Worm (Caenorhabditis elegans): Measurements from ENCODE around the gene odd-2.

Gene odd-2

ce11 chrX:6160427-6160826 is at the start of gene odd-2:
TSS of gene odd-2 (minus strand) at chrX:6160527.
- TF ChIP-seq ztf-29 (GFP tag; IDR thresholded peaks at IDR 0.05), result no peak
- TF ChIP-seq cog-1 (tag; optimal IDR thresholded peaks at IDR 0.05), result no peak
- TF ChIP-seq T22C8.4 (GFP tag; IDR thresholded peaks at IDR 0.05), result no peak
- no peak for TF ChIP-seq klf-2 (GFP tag; conservative IDR thresholded peaks at IDR 0.05)
- no peak for TF ChIP-seq tab-1 (GFP tag; IDR thresholded peaks at IDR 0.05)
- TF ChIP-seq ref-1 (GFP tag; conservative IDR thresholded peaks at IDR 0.05), result no peak
- TF ChIP-seq flt-1 (GFP tag; IDR thresholded peaks at IDR 0.05), result no peak
- no peak for TF ChIP-seq ztf-23 (GFP tag; IDR thresholded peaks at IDR 0.05)
- no peak for TF ChIP-seq med-1 (GFP tag; optimal IDR thresholded peaks at IDR 0.05; ENCODE audit: insufficient read depth)

ce11 chrX:6208463-6208862 is 48.1 kb upstream of the odd-2 start, which contains the start of gene C14F11.7:
TSS of gene C14F11.7 (minus strand) at chrX:6208563.
- no peak for TF ChIP-seq cog-1 (tag; optimal IDR thresholded peaks at IDR 0.05)
- no peak for TF ChIP-seq tab-1 (GFP tag; IDR thresholded peaks at IDR 0.05)
- no peak for TF ChIP-seq T22C8.4 (GFP tag; IDR thresholded peaks at IDR 0.05)
- no peak for TF ChIP-seq ref-1 (GFP tag; conservative IDR thresholded peaks at IDR 0.05)
- TF ChIP-seq med-1 (GFP tag; optimal IDR thresholded peaks at IDR 0.05; ENCODE audit: insufficient read depth), result no peak
- no peak for TF ChIP-seq ztf-23 (GFP tag; IDR thresholded peaks at IDR 0.05)
- no peak for TF ChIP-seq flt-1 (GFP tag; IDR thresholded peaks at IDR 0.05)
- TF ChIP-seq klf-2 (GFP tag; conservative IDR thresholded peaks at IDR 0.05), result no peak
- no peak for TF ChIP-seq ztf-29 (GFP tag; IDR thresholded peaks at IDR 0.05)

- TF ChIP-seq flt-1 (GFP tag; IDR thresholded peaks at IDR 0.05) (peak; percentile 98), ref-1 (GFP tag; conservative IDR thresholded peaks at IDR 0.05) (peak; percentile 92), cog-1 (tag; optimal IDR thresholded peaks at IDR 0.05) (peak; percentile 94), tab-1 (GFP tag; IDR thresholded peaks at IDR 0.05) (peak; percentile 99), ztf-29 (GFP tag; IDR thresholded peaks at IDR 0.05) (peak; percentile 93), ztf-23 (GFP tag; IDR thresholded peaks at IDR 0.05) (peak; percentile 97), klf-2 (GFP tag; conservative IDR thresholded peaks at IDR 0.05) (peak; percentile 98), T22C8.4 (GFP tag; IDR thresholded peaks at IDR 0.05) (peak; percentile 95), med-1 (GFP tag; optimal IDR thresholded peaks at IDR 0.05; ENCODE audit: insufficient read depth) (peak; percentile 74)
These were observed 47.4 kb upstream of the odd-2 start, which contains the start of gene T13C5.6 for ce11 chrX:6207687-6208088. TSS of gene T13C5.6 (minus strand) at chrX:6207687.

ce11 chrX:6206305-6206704 is 46.0 kb upstream of the odd-2 start, which contains the start of gene mtp-18:
TSS of gene mtp-18 (minus strand) at chrX:6206405.
- no peak for TF ChIP-seq flt-1 (GFP tag; IDR thresholded peaks at IDR 0.05)
- TF ChIP-seq ztf-23 (GFP tag; IDR thresholded peaks at IDR 0.05), result no peak
- no peak for TF ChIP-seq ref-1 (GFP tag; conservative IDR thresholded peaks at IDR 0.05)
- TF ChIP-seq T22C8.4 (GFP tag; IDR thresholded peaks at IDR 0.05), result no peak
- no peak for TF ChIP-seq cog-1 (tag; optimal IDR thresholded peaks at IDR 0.05)
- no peak for TF ChIP-seq ztf-29 (GFP tag; IDR thresholded peaks at IDR 0.05)
- no peak for TF ChIP-seq tab-1 (GFP tag; IDR thresholded peaks at IDR 0.05)
- no peak for TF ChIP-seq med-1 (GFP tag; optimal IDR thresholded peaks at IDR 0.05; ENCODE audit: insufficient read depth)
- no peak for TF ChIP-seq klf-2 (GFP tag; conservative IDR thresholded peaks at IDR 0.05)

- no peak for TF ChIP-seq med-1 (GFP tag; optimal IDR thresholded peaks at IDR 0.05; ENCODE audit: insufficient read depth)
- no peak for TF ChIP-seq ztf-29 (GFP tag; IDR thresholded peaks at IDR 0.05)
- TF ChIP-seq flt-1 (GFP tag; IDR thresholded peaks at IDR 0.05), result no peak
- no peak for TF ChIP-seq tab-1 (GFP tag; IDR thresholded peaks at IDR 0.05)
- no peak for TF ChIP-seq klf-2 (GFP tag; conservative IDR thresholded peaks at IDR 0.05)
- no peak for TF ChIP-seq ztf-23 (GFP tag; IDR thresholded peaks at IDR 0.05)
- no peak for TF ChIP-seq T22C8.4 (GFP tag; IDR thresholded peaks at IDR 0.05)
- no peak for TF ChIP-seq ref-1 (GFP tag; conservative IDR thresholded peaks at IDR 0.05)
- no peak for TF ChIP-seq cog-1 (tag; optimal IDR thresholded peaks at IDR 0.05)
These were observed 45.0 kb upstream of the odd-2 start for ce11 chrX:6205325-6205724.

ce11 chrX:6204696-6205232 is 44.4 kb upstream of the odd-2 start, which contains the start of gene bca-1:
TSS of gene bca-1 (minus strand) at chrX:6204746.
- TF ChIP-seq T22C8.4 (GFP tag; IDR thresholded peaks at IDR 0.05), result no peak
- no peak for TF ChIP-seq ref-1 (GFP tag; conservative IDR thresholded peaks at IDR 0.05)
- TF ChIP-seq med-1 (GFP tag; optimal IDR thresholded peaks at IDR 0.05; ENCODE audit: insufficient read depth), result no peak
- TF ChIP-seq ztf-29 (GFP tag; IDR thresholded peaks at IDR 0.05), result no peak
- TF ChIP-seq cog-1 (tag; optimal IDR thresholded peaks at IDR 0.05), result no peak
- no peak for TF ChIP-seq tab-1 (GFP tag; IDR thresholded peaks at IDR 0.05)
- TF ChIP-seq klf-2 (GFP tag; conservative IDR thresholded peaks at IDR 0.05), result no peak
- TF ChIP-seq flt-1 (GFP tag; IDR thresholded peaks at IDR 0.05), result no peak
- TF ChIP-seq ztf-23 (GFP tag; IDR thresholded peaks at IDR 0.05), result no peak

- no peak for TF ChIP-seq cog-1 (tag; optimal IDR thresholded peaks at IDR 0.05)
- no peak for TF ChIP-seq ztf-29 (GFP tag; IDR thresholded peaks at IDR 0.05)
- TF ChIP-seq ztf-23 (GFP tag; IDR thresholded peaks at IDR 0.05), result no peak
- TF ChIP-seq ref-1 (GFP tag; conservative IDR thresholded peaks at IDR 0.05), result no peak
- no peak for TF ChIP-seq flt-1 (GFP tag; IDR thresholded peaks at IDR 0.05)
- no peak for TF ChIP-seq tab-1 (GFP tag; IDR thresholded peaks at IDR 0.05)
- no peak for TF ChIP-seq med-1 (GFP tag; optimal IDR thresholded peaks at IDR 0.05; ENCODE audit: insufficient read depth)
These were observed 43.0 kb upstream of the odd-2 start for ce11 chrX:6203315-6203714.

ce11 chrX:6202809-6203208 is 42.5 kb upstream of the odd-2 start:
- no peak for TF ChIP-seq klf-2 (GFP tag; conservative IDR thresholded peaks at IDR 0.05)
- no peak for TF ChIP-seq T22C8.4 (GFP tag; IDR thresholded peaks at IDR 0.05)
- TF ChIP-seq ref-1 (GFP tag; conservative IDR thresholded peaks at IDR 0.05), result no peak
- no peak for TF ChIP-seq med-1 (GFP tag; optimal IDR thresholded peaks at IDR 0.05; ENCODE audit: insufficient read depth)
- TF ChIP-seq ztf-23 (GFP tag; IDR thresholded peaks at IDR 0.05), result no peak
- no peak for TF ChIP-seq cog-1 (tag; optimal IDR thresholded peaks at IDR 0.05)
- TF ChIP-seq flt-1 (GFP tag; IDR thresholded peaks at IDR 0.05), result no peak
- TF ChIP-seq tab-1 (GFP tag; IDR thresholded peaks at IDR 0.05), result no peak
- TF ChIP-seq ztf-29 (GFP tag; IDR thresholded peaks at IDR 0.05), result no peak

DNA sequence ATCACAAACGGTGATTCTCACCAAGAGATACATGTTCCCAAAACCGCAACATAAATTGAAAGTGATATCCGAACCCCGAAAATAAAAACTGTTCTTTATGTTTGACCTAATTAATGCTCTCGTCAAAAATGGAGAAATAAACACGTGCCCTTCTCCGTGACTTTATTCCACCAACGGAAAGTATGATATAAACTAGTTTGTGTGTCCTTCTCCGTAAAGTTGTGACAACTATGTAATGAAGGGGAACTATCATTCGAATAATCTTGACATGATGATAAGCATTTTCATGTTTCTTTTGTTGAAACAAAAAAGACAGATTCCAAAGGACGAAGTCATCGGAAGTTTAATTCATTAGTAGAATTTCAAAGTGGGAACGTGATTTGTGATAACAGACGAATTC is 41.2 kb upstream of the odd-2 start:
- no peak for TF ChIP-seq med-1 (GFP tag; optimal IDR thresholded peaks at IDR 0.05; ENCODE audit: insufficient read depth)
- TF ChIP-seq ztf-29 (GFP tag; IDR thresholded peaks at IDR 0.05), result no peak

- TF ChIP-seq ref-1 (GFP tag; conservative IDR thresholded peaks at IDR 0.05), result no peak
These were observed 36.3 kb upstream of the odd-2 start, which contains the start of gene daf-9 for ce11 chrX:6196627-6197026. TSS of gene daf-9 (plus strand) at chrX:6196927.
